Worm (Caenorhabditis elegans): ENCODE measurements around the gene Y38H8A.12.
"Not testable (repeated sequence)": the region's sequence is repeated elsewhere in the genome, so short reads cannot be mapped to it uniquely, and the experiment has no call there.

Gene Y38H8A.12

DNA sequence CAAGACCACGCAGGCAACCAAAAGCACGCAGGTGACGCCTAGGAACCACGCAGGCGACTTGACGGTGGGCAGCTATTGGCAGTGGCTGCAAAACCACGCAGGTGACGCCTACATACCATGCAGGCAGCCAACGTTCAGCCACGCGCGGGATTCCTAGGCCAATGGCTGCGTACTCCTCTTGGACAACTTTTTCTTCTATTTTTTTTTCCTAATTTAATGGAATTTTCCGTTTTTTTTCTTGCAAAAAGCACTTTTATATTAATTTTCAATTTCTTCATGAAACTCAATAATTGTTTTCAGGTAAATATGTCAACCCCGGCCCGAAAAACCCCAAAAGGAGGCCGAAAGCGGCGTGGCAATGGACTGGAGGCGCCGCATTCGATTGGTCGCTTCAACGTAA lies 5.6 kb downstream of the Y38H8A.12 start, which contains the start of gene Y38H8A.7:
TSS of gene Y38H8A.7 (plus strand) at position 301 of the 400 bp plus-strand sequence.
- not testable (repeated sequence) for TF ChIP-seq ceh-48 (tag; optimal IDR thresholded peaks at IDR 0.05); ceh-6 (GFP tag; optimal IDR thresholded peaks at IDR 0.05); dve-1 (tag; optimal IDR thresholded peaks at IDR 0.05)

DNA sequence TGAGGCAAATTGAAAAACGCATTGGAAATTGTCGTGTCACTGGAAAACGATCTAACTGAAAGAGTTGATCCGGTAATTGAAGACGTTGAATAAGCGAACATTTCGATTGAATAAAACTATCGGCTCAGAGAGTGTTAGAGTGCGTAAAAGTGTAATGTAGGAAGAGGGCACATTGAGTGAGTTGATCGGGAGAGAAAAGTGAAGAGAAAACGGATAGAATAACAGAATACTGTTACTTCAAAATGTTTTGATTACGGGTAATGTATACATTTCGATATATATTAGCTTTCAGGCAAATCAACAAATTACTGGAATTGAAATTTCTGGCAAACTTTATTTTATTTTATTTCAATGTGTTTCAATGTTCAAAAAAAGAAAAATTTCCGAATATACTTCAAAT lies 6.1 kb downstream of the Y38H8A.12 start, which contains the start of gene uso-1:
TSS of gene uso-1 (minus strand) at position 101 of the 400 bp plus-strand sequence.
- TF ChIP-seq ceh-9 (tag; optimal IDR thresholded peaks at IDR 0.05), result no peak
- no peak for TF ChIP-seq lin-11 (tag; optimal IDR thresholded peaks at IDR 0.05)
- no peak for TF ChIP-seq pat-9 (tag; optimal IDR thresholded peaks at IDR 0.05)
- TF ChIP-seq C08G9.2 (tag; optimal IDR thresholded peaks at IDR 0.05), result no peak
- TF ChIP-seq rnt-1 (tag; optimal IDR thresholded peaks at IDR 0.05), result no peak
- no peak for TF ChIP-seq hlh-8 (tag; optimal IDR thresholded peaks at IDR 0.05)
- no peak for TF ChIP-seq F13H6.1 (tag; optimal IDR thresholded peaks at IDR 0.05)
- no peak for TF ChIP-seq syd-9 (tag; optimal IDR thresholded peaks at IDR 0.05)
- TF ChIP-seq pros-1 (tag; optimal IDR thresholded peaks at IDR 0.05), result no peak
- no peak for TF ChIP-seq lim-6 (tag; optimal IDR thresholded peaks at IDR 0.05)
- TF ChIP-seq eyg-1 (tag; optimal IDR thresholded peaks at IDR 0.05), result no peak
- no peak for TF ChIP-seq ceh-18 (tag; optimal IDR thresholded peaks at IDR 0.05)
- TF ChIP-seq nhr-232 (tag; optimal IDR thresholded peaks at IDR 0.05), result no peak
- no peak for TF ChIP-seq che-1 (tag; optimal IDR thresholded peaks at IDR 0.05)
- no peak for TF ChIP-seq ref-2 (tag; optimal IDR thresholded peaks at IDR 0.05)
- TF ChIP-seq nfya-1 (tag; optimal IDR thresholded peaks at IDR 0.05), result no peak
- TF ChIP-seq ceh-19 (GFP tag; optimal IDR thresholded peaks at IDR 0.05), result no peak
- no peak for TF ChIP-seq ahr-1 (tag; optimal IDR thresholded peaks at IDR 0.05)

DNA sequence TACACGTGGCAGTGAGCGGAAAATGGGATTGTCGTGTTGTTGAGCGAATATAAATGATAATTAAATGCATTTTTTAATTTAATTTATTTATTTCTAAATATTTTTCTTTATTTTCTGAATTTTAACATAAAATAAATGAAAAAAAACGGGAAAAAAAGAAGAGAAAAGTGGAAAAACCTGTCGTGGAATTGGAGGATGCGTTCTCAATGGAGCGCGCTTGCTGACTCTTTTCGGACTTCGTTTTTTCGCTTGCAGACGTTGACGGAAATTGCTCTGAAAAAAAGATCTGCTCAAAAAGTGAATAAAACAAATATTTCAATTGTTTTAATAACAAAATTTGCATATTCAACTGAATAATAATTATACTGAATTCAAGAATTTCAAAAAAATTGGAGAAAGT lies 7.3 kb downstream of the Y38H8A.12 start:
- TF ChIP-seq lim-6 (tag; optimal IDR thresholded peaks at IDR 0.05), result no peak
- TF ChIP-seq pag-3 (tag; optimal IDR thresholded peaks at IDR 0.05; ENCODE audit: borderline replicate concordance), result no peak
- TF ChIP-seq ceh-31 (tag; optimal IDR thresholded peaks at IDR 0.05), result no peak
- TF ChIP-seq nhr-232 (tag; optimal IDR thresholded peaks at IDR 0.05), result no peak
- no peak for TF ChIP-seq ceh-2 (tag; optimal IDR thresholded peaks at IDR 0.05)
- no peak for TF ChIP-seq ceh-22 (tag; optimal IDR thresholded peaks at IDR 0.05)
- TF ChIP-seq hlh-6 (tag; optimal IDR thresholded peaks at IDR 0.05), result no peak
- TF ChIP-seq fax-1 (tag; optimal IDR thresholded peaks at IDR 0.05), result no peak

DNA sequence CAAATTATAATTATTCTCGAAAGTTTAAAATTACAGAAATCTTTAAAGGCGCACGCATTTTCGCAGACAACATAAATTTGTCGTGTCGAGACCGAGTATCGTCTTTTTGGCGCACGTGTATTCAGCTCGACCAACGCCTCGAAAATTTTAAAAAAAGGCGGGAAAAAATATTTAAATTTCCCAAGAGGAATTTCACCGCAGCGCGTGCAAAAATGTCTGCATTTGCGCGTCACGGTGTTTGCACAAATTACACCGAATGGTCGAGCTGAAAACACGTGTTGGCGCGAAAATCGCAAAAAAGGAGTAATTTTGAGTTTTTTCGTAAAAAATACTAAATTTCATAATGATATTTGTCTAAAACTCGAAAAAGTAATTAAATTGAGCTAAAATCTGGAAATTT lies 10.0 kb downstream of the Y38H8A.12 start:
- no peak for TF ChIP-seq nfya-1 (tag; optimal IDR thresholded peaks at IDR 0.05)
- no peak for TF ChIP-seq madf-2 (tag; optimal IDR thresholded peaks at IDR 0.05)
- no peak for TF ChIP-seq sox-4 (tag; optimal IDR thresholded peaks at IDR 0.05)
- no peak for TF ChIP-seq ceh-45 (GFP tag; IDR thresholded peaks at IDR 0.05)
- TF ChIP-seq mec-3 (tag; optimal IDR thresholded peaks at IDR 0.05; ENCODE audit: borderline replicate concordance), result no peak
- TF ChIP-seq ceh-18 (tag; optimal IDR thresholded peaks at IDR 0.05), result no peak
- no peak for TF ChIP-seq rnt-1 (tag; optimal IDR thresholded peaks at IDR 0.05)
- no peak for TF ChIP-seq dmd-4 (tag; optimal IDR thresholded peaks at IDR 0.05; ENCODE audit: borderline replicate concordance)
- no peak for TF ChIP-seq pros-1 (tag; optimal IDR thresholded peaks at IDR 0.05)
- no peak for TF ChIP-seq hlh-8 (tag; optimal IDR thresholded peaks at IDR 0.05)
- TF ChIP-seq unc-42 (tag; optimal IDR thresholded peaks at IDR 0.05), result no peak
- no peak for TF ChIP-seq sdc-2 (tag; optimal IDR thresholded peaks at IDR 0.05)
- TF ChIP-seq ttx-3 (tag; optimal IDR thresholded peaks at IDR 0.05), result no peak
- no peak for TF ChIP-seq pqm-1 (tag; optimal IDR thresholded peaks at IDR 0.05)
- TF ChIP-seq unc-86 (tag; optimal IDR thresholded peaks at IDR 0.05), result no peak
- TF ChIP-seq zip-5 (tag; optimal IDR thresholded peaks at IDR 0.05), result no peak
- TF ChIP-seq elt-4 (tag; optimal IDR thresholded peaks at IDR 0.05), result no peak
- TF ChIP-seq odd-2 (tag; optimal IDR thresholded peaks at IDR 0.05), result no peak
- TF ChIP-seq ceh-14 (tag; optimal IDR thresholded peaks at IDR 0.05), result no peak

All from whole organism, late embryonic.